Worm (Caenorhabditis elegans) whole organism, late embryonic: ENCODE measurements around the gene cdc-37.

Source experiments
- C38D4.7 ChIP-seq: fragments of 200-800 bp; sonication (Bioruptor generic); optimal IDR thresholded peaks from 2 replicates; lab custom pipeline; 2018; ENCODE audit warnings: mild to moderate bottlenecking, missing genetic modification characterization, moderate library complexity, missing compliant biosample characterization
- K09A11.1 ChIP-seq: sonication (generic microtip); optimal IDR thresholded peaks from 2 replicates; lab custom pipeline; 2017; ENCODE audit warnings: antibody characterized with exemption, mild to moderate bottlenecking, missing genetic modification characterization, missing compliant biosample characterization; ENCODE audit not compliant: insufficient read depth
- T23F11.4 ChIP-seq: fragments of 200-800 bp; sonication (Bioruptor generic); optimal IDR thresholded peaks from 2 replicates; lab custom pipeline; 2018; ENCODE audit warnings: mild to moderate bottlenecking, missing genetic modification characterization, missing compliant biosample characterization
- ceh-19 ChIP-seq: fragments of 200-800 bp; sonication (Bioruptor generic); optimal IDR thresholded peaks from 2 replicates; lab custom pipeline; 2018; ENCODE audit warnings: mild to moderate bottlenecking, missing genetic modification characterization, missing compliant biosample characterization
- ceh-30 ChIP-seq: fragments of 150-350 bp; optimal IDR thresholded peaks from 2 replicates; lab custom pipeline; 2014; ENCODE audit warnings: missing biosample characterization, missing genetic modification characterization
- ceh-34 ChIP-seq: sonication (generic microtip); optimal IDR thresholded peaks from 2 replicates; lab custom pipeline; 2016; ENCODE audit warnings: mild to moderate bottlenecking, missing genetic modification characterization, missing compliant biosample characterization
- ceh-45 ChIP-seq: fragments of 200-800 bp; sonication (Bioruptor generic); IDR thresholded peaks from 2 replicates; pipeline ENCODE4 v1.3.6; 2022; ENCODE audit warnings: missing genetic modification reagents, missing genetic modification characterization, missing compliant biosample characterization
- ceh-48 ChIP-seq: sonication (generic microtip); optimal IDR thresholded peaks from 2 replicates; lab custom pipeline; 2016; ENCODE audit warnings: missing genetic modification characterization, inconsistent platforms, missing compliant biosample characterization
- ceh-9 ChIP-seq: sonication (generic microtip); optimal IDR thresholded peaks from 2 replicates; lab custom pipeline; 2016; ENCODE audit warnings: mild to moderate bottlenecking, missing genetic modification characterization, inconsistent platforms, missing compliant biosample characterization
- che-1 ChIP-seq: sonication (generic microtip); optimal IDR thresholded peaks from 2 replicates; lab custom pipeline; 2016; ENCODE audit warnings: mild to moderate bottlenecking, missing genetic modification characterization, missing compliant biosample characterization
- dve-1 ChIP-seq: sonication (generic microtip); optimal IDR thresholded peaks from 2 replicates; lab custom pipeline; 2017; ENCODE audit warnings: antibody characterized with exemption, mild to moderate bottlenecking, missing genetic modification characterization, missing compliant biosample characterization
- eyg-1 ChIP-seq: sonication (generic microtip); optimal IDR thresholded peaks from 2 replicates; lab custom pipeline; 2016; ENCODE audit warnings: missing genotype, missing genetic modification characterization, missing compliant biosample characterization
- fax-1 ChIP-seq: sonication (generic microtip); optimal IDR thresholded peaks from 2 replicates; lab custom pipeline; 2016; ENCODE audit warnings: missing genotype, missing genetic modification characterization, missing compliant biosample characterization
- gmeb-2 ChIP-seq: sonication (generic microtip); optimal IDR thresholded peaks from 2 replicates; lab custom pipeline; 2016; ENCODE audit warnings: missing genetic modification characterization, inconsistent platforms, missing compliant biosample characterization
- hlh-15 ChIP-seq: sonication (generic microtip); optimal IDR thresholded peaks from 2 replicates; lab custom pipeline; 2016; ENCODE audit warnings: missing genetic modification characterization, missing compliant biosample characterization
- hlh-30 ChIP-seq: sonication (generic microtip); optimal IDR thresholded peaks from 2 replicates; lab custom pipeline; 2017; ENCODE audit warnings: antibody characterized with exemption, missing genetic modification characterization, missing compliant biosample characterization; ENCODE audit not compliant: insufficient read depth
- hlh-6 ChIP-seq: sonication (generic microtip); optimal IDR thresholded peaks from 2 replicates; lab custom pipeline; 2016; ENCODE audit warnings: missing genotype, missing genetic modification characterization, missing compliant biosample characterization
- lim-6 ChIP-seq: sonication (generic microtip); optimal IDR thresholded peaks from 2 replicates; lab custom pipeline; 2016; ENCODE audit warnings: missing genetic modification characterization, missing compliant biosample characterization
- lin-11 ChIP-seq: fragments of 200-800 bp; sonication (Bioruptor generic); optimal IDR thresholded peaks from 2 replicates; lab custom pipeline; 2018; ENCODE audit warnings: mild to moderate bottlenecking, missing genetic modification characterization, missing compliant biosample characterization
- nhr-11 ChIP-seq: fragments of 150-350 bp; optimal IDR thresholded peaks from 2 replicates; lab custom pipeline; 2014; ENCODE audit warnings: missing biosample characterization, missing genetic modification characterization
- nhr-232 ChIP-seq: sonication (generic microtip); optimal IDR thresholded peaks from 2 replicates; lab custom pipeline; 2016; ENCODE audit warnings: missing genetic modification characterization, missing compliant biosample characterization
- pag-3 ChIP-seq: sonication (generic microtip); optimal IDR thresholded peaks from 2 replicates; lab custom pipeline; 2016; ENCODE audit warnings: missing compliant biosample characterization, missing genetic modification characterization, borderline replicate concordance
- pat-9 ChIP-seq: fragments of 200-800 bp; sonication (Bioruptor generic); optimal IDR thresholded peaks from 2 replicates; lab custom pipeline; 2018; ENCODE audit warnings: mild to moderate bottlenecking, missing genetic modification characterization, moderate library complexity, missing compliant biosample characterization
- pax-1 ChIP-seq: fragments of 150-350 bp; optimal IDR thresholded peaks from 2 replicates; lab custom pipeline; 2014; ENCODE audit warnings: missing biosample characterization, missing genetic modification characterization
- pha-2 ChIP-seq: sonication (generic microtip); optimal IDR thresholded peaks from 2 replicates; lab custom pipeline; 2017; ENCODE audit warnings: mild to moderate bottlenecking, missing genetic modification characterization, missing compliant biosample characterization
- pha-4 ChIP-seq: fragments of 150-350 bp; optimal IDR thresholded peaks from 2 replicates; lab custom pipeline; 2018; ENCODE audit warnings: missing biosample characterization, missing genetic modification reagents, missing genetic modification characterization
- pqm-1 ChIP-seq: sonication (generic microtip); optimal IDR thresholded peaks from 2 replicates; lab custom pipeline; 2016; ENCODE audit warnings: missing genetic modification characterization, missing compliant biosample characterization
- pros-1 ChIP-seq: fragments of 150-350 bp; optimal IDR thresholded peaks from 2 replicates; lab custom pipeline; 2014; ENCODE audit warnings: missing biosample characterization, missing genetic modification reagents, missing genetic modification characterization
- ref-2 ChIP-seq: sonication (generic microtip); optimal IDR thresholded peaks from 2 replicates; lab custom pipeline; 2016; ENCODE audit warnings: missing genetic modification characterization, missing compliant biosample characterization
- sdc-2 ChIP-seq: sonication (generic microtip); optimal IDR thresholded peaks from 2 replicates; lab custom pipeline; 2016; ENCODE audit warnings: missing genotype, missing genetic modification characterization, missing compliant biosample characterization
- sox-2 ChIP-seq: fragments of 200-800 bp; sonication (Bioruptor generic); IDR thresholded peaks from 2 replicates; pipeline ENCODE4 v1.3.6; 2022; ENCODE audit warnings: missing genetic modification reagents, missing genetic modification characterization, missing compliant biosample characterization
- sox-4 ChIP-seq: sonication (generic microtip); optimal IDR thresholded peaks from 2 replicates; lab custom pipeline; 2017; ENCODE audit warnings: mild to moderate bottlenecking, missing genetic modification characterization, inconsistent platforms, missing compliant biosample characterization
- syd-9 ChIP-seq: sonication (generic microtip); optimal IDR thresholded peaks from 2 replicates; lab custom pipeline; 2016; ENCODE audit warnings: mild to moderate bottlenecking, missing genetic modification characterization, moderate library complexity, missing compliant biosample characterization
- unc-3 ChIP-seq, 2 experiments: fragments of 200-800 bp in 1 of 2; sonication (Bioruptor generic) in 1 of 2; sonication (generic microtip) in 1 of 2; conservative IDR thresholded peaks in 1 of 2; optimal IDR thresholded peaks in 1 of 2; 2 replicates each; pipeline versions ENCODE4 v1.3.6 to Lab custom; 2016 to 2022; ENCODE audit warnings: missing compliant biosample characterization in 2 of 2, missing genetic modification characterization in 2 of 2, missing genetic modification reagents in 1 of 2
- unc-55 ChIP-seq: sonication (generic microtip); optimal IDR thresholded peaks from 2 replicates; lab custom pipeline; 2017; ENCODE audit warnings: missing biosample characterization, missing genetic modification reagents, missing genetic modification characterization
- unc-86 ChIP-seq: sonication (generic microtip); optimal IDR thresholded peaks from 2 replicates; lab custom pipeline; 2016; ENCODE audit warnings: missing genetic modification characterization, missing compliant biosample characterization
- zip-5 ChIP-seq: sonication (generic microtip); optimal IDR thresholded peaks from 2 replicates; lab custom pipeline; 2016; ENCODE audit warnings: missing genetic modification characterization, missing compliant biosample characterization

Gene cdc-37

ce11 chrII:568776-569175 lies 11.6 kb downstream of the cdc-37 start, which contains the start of gene W08F4.5:
W08F4.5 (minus strand) TSS chrII:568876.
- no peak for TF ChIP-seq pat-9 (tag; lab: Kevin White, UChicago)
- no peak for TF ChIP-seq sdc-2 (tag; lab: Kevin White, UChicago)
- no peak for TF ChIP-seq hlh-30
- no peak for TF ChIP-seq ceh-30 (tag; lab: Kevin White, UChicago)
- TF ChIP-seq pros-1 (tag; lab: Kevin White, UChicago) = no peak
- no peak for TF ChIP-seq nhr-232 (tag; lab: Kevin White, UChicago)
- TF ChIP-seq hlh-6 (tag; lab: Kevin White, UChicago) = no peak
- TF ChIP-seq lin-11 (tag; lab: Kevin White, UChicago) = no peak
- no peak for TF ChIP-seq fax-1 (tag; lab: Kevin White, UChicago)
- TF ChIP-seq C38D4.7 = no peak
- TF ChIP-seq sox-4 = no peak
- TF ChIP-seq ceh-45 (GFP tag; lab: Robert Waterston, UW) = no peak
- no peak for TF ChIP-seq pag-3 (tag; lab: Kevin White, UChicago)
- TF ChIP-seq sox-2 = no peak
- TF ChIP-seq syd-9 (tag; lab: Kevin White, UChicago) = no peak
- no peak for TF ChIP-seq zip-5
- TF ChIP-seq, all 69 proteins: peak for 0

- TF ChIP-seq ceh-9 (tag; lab: Kevin White, UChicago) (no peak), ref-2 (tag; lab: Kevin White, UChicago) (no peak), pax-1 (tag; lab: Kevin White, UChicago) (no peak), che-1 (tag; lab: Kevin White, UChicago) (no peak), syd-9 (tag; lab: Kevin White, UChicago) (no peak), pha-4 (tag; lab: Kevin White, UChicago) (no peak), nhr-232 (tag; lab: Kevin White, UChicago) (no peak), eyg-1 (tag; lab: Kevin White, UChicago) (no peak), ceh-34 (tag; lab: Kevin White, UChicago) (no peak), pros-1 (tag; lab: Kevin White, UChicago) (no peak), T23F11.4 (GFP tag; lab: Kevin White, UChicago) (no peak), hlh-15 (tag; lab: Kevin White, UChicago) (no peak), pqm-1 (tag; lab: Kevin White, UChicago) (no peak), K09A11.1 (tag; lab: Kevin White, UChicago) (no peak), unc-3 (GFP tag; conservative IDR thresholded peaks at IDR 0.05; lab: Robert Waterston, UW) (no peak), unc-3 (tag; optimal IDR thresholded peaks at IDR 0.05; lab: Kevin White, UChicago) (no peak), dve-1 (no peak), unc-86 (tag; lab: Kevin White, UChicago) (no peak), ceh-48 (tag; lab: Kevin White, UChicago) (no peak), pha-2 (tag; lab: Kevin White, UChicago) (no peak)
- TF ChIP-seq, all 69 proteins: peak for 0
Measured at ce11 chrII:556185-556584, 24.2 kb downstream of the cdc-37 start, which contains the start of the genes C09E8.1 and C09E8.6. C09E8.1 (plus strand) TSS chrII:556485. C09E8.6 (plus strand) TSS chrII:556497.

ce11 chrII:555371-555770 lies 25.0 kb downstream of the cdc-37 start:
- TF ChIP-seq lim-6 (no peak), che-1 (tag; lab: Kevin White, UChicago) (no peak), dve-1 (no peak), gmeb-2 (no peak), nhr-11 (no peak), unc-55 (GFP tag; lab: Kevin White, UChicago) (peak; percentile 9), ceh-19 (GFP tag; lab: Kevin White, UChicago) (no peak), ceh-48 (tag; lab: Kevin White, UChicago) (peak; percentile 22), pros-1 (tag; lab: Kevin White, UChicago) (no peak), sdc-2 (tag; lab: Kevin White, UChicago) (no peak)
